Worm (Caenorhabditis elegans) whole organism, mixed stage, embryonic: Measurements from ENCODE around the gene C35A11.4.

Source experiments
- M03D4.4 ChIP-seq: sonication (generic microtip); optimal IDR thresholded peaks from 2 replicates; lab custom pipeline; 2017; ENCODE audit warnings: mild to moderate bottlenecking, missing genetic modification characterization, missing compliant biosample characterization
- elt-1 ChIP-seq: sonication (generic microtip); optimal IDR thresholded peaks from 2 replicates; lab custom pipeline; 2017; ENCODE audit warnings: missing genetic modification characterization, mild to moderate bottlenecking, missing compliant biosample characterization, antibody characterized with exemption, moderate library complexity, borderline replicate concordance; ENCODE audit not compliant: insufficient read depth
- lin-32 ChIP-seq: fragments of 200-800 bp; sonication (Bioruptor generic); optimal IDR thresholded peaks from 2 replicates; lab custom pipeline; 2018; ENCODE audit warnings: mild to moderate bottlenecking, missing genetic modification characterization, missing compliant biosample characterization
- mep-1 ChIP-seq: fragments of 150-350 bp; optimal IDR thresholded peaks from 2 replicates; lab custom pipeline; 2017; ENCODE audit warnings: missing biosample characterization, missing genetic modification reagents, missing genetic modification characterization, inconsistent platforms
- nhr-12 ChIP-seq: fragments of 150-350 bp; optimal IDR thresholded peaks from 2 replicates; lab custom pipeline; 2014; ENCODE audit warnings: missing biosample characterization, missing genetic modification characterization
- nhr-237 ChIP-seq: fragments of 150-350 bp; optimal IDR thresholded peaks from 2 replicates; lab custom pipeline; 2014; ENCODE audit warnings: missing biosample characterization, missing genetic modification characterization
- nhr-28 ChIP-seq: fragments of 150-350 bp; optimal IDR thresholded peaks from 2 replicates; lab custom pipeline; 2014; ENCODE audit warnings: missing biosample characterization, missing genetic modification characterization
- pha-4 ChIP-seq: fragments of 150-350 bp; optimal IDR thresholded peaks from 2 replicates; lab custom pipeline; 2018; ENCODE audit warnings: missing biosample characterization, missing genetic modification reagents, missing genetic modification characterization
- snpc-4 ChIP-seq: fragments of 150-350 bp; optimal IDR thresholded peaks from 2 replicates; lab custom pipeline; 2014; ENCODE audit warnings: missing biosample characterization, missing genetic modification characterization
- unc-120 ChIP-seq: sonication (generic microtip); optimal IDR thresholded peaks from 2 replicates; lab custom pipeline; 2017; ENCODE audit warnings: missing genetic modification characterization, missing compliant biosample characterization; ENCODE audit not compliant: poor library complexity, severe bottlenecking
- unc-62 ChIP-seq: fragments of 150-350 bp; optimal IDR thresholded peaks from 2 replicates; lab custom pipeline; 2014; ENCODE audit warnings: missing biosample characterization, missing genetic modification reagents, missing genetic modification characterization
- ztf-11 ChIP-seq: fragments of 150-350 bp; optimal IDR thresholded peaks from 2 replicates; lab custom pipeline; 2014; ENCODE audit warnings: missing biosample characterization, missing genetic modification characterization

ce11 chrV:5427860-5428259 is 34.9 kb upstream of the C35A11.4 start, which contains the start of gene rhr-1:
- TF ChIP-seq nhr-12 = no peak
- TF ChIP-seq nhr-28 (tag; lab: Kevin White, UChicago) = no peak
- TF ChIP-seq M03D4.4 (tag; lab: Kevin White, UChicago) = no peak
- TF ChIP-seq unc-62 (GFP tag; lab: Kevin White, UChicago) = no peak
- no peak for TF ChIP-seq elt-1 (tag; lab: Kevin White, UChicago)
- TF ChIP-seq unc-120 (tag; lab: Kevin White, UChicago) = no peak
- no peak for TF ChIP-seq snpc-4 (tag; lab: Kevin White, UChicago)
- TF ChIP-seq lin-32 (GFP tag; lab: Kevin White, UChicago) = no peak
- no peak for TF ChIP-seq mep-1
- no peak for TF ChIP-seq ztf-11
- TF ChIP-seq pha-4 (tag; lab: Kevin White, UChicago) = no peak
- no peak for TF ChIP-seq nhr-237 (tag; lab: Kevin White, UChicago)
